Fruit fly (Drosophila melanogaster) whole organism, prepupa: ENCODE data around the gene CG43925.

Source experiments
- Blimp-1 ChIP-seq: fragments of 200-800 bp; sonication (Bioruptor generic); optimal IDR thresholded peaks from 3 replicates; lab custom pipeline; 2017; ENCODE audit warnings: missing biosample characterization, missing genetic modification characterization, mild to moderate bottlenecking, moderate library complexity, missing genetic modification reagents
- CG10631 ChIP-seq: fragments of 200-800 bp; sonication (Bioruptor generic); optimal IDR thresholded peaks from 2 replicates; lab custom pipeline; 2016; ENCODE audit warnings: missing biosample characterization, missing genetic modification characterization
- CG10669 ChIP-seq: fragments of 200-800 bp; sonication (Bioruptor generic); optimal IDR thresholded peaks from 3 replicates; lab custom pipeline; 2018; ENCODE audit warnings: missing biosample characterization, mild to moderate bottlenecking, missing genetic modification characterization, moderate library complexity
- CG11294 ChIP-seq: fragments of 200-800 bp; sonication (Bioruptor generic); IDR thresholded peaks from 2 replicates; pipeline ENCODE4 v1.3.6; 2022; ENCODE audit warnings: missing biosample characterization, missing genetic modification characterization
- CG11762 ChIP-seq: fragments of 200-800 bp; sonication (Bioruptor generic); optimal IDR thresholded peaks from 3 replicates; lab custom pipeline; 2016; ENCODE audit warnings: missing biosample characterization, missing genetic modification characterization; ENCODE audit not compliant: insufficient read depth
- CG11902 ChIP-seq: fragments of 200-800 bp; sonication (Bioruptor generic); optimal IDR thresholded peaks from 3 replicates; lab custom pipeline; 2016; ENCODE audit warnings: missing biosample characterization, missing genetic modification characterization
- CG15336 ChIP-seq: fragments of 200-800 bp; sonication (Bioruptor generic); IDR thresholded peaks from 2 replicates; pipeline ENCODE4 v1.3.6; 2022; ENCODE audit warnings: missing biosample characterization, missing genetic modification characterization
- CG1621 ChIP-seq: fragments of 200-800 bp; sonication (Bioruptor generic); optimal IDR thresholded peaks from 3 replicates; lab custom pipeline; 2018; ENCODE audit warnings: missing biosample characterization, mild to moderate bottlenecking, missing genetic modification characterization
- CG16779 ChIP-seq: fragments of 200-800 bp; sonication (Bioruptor generic); optimal IDR thresholded peaks from 3 replicates; lab custom pipeline; 2017; ENCODE audit warnings: missing biosample characterization, mild to moderate bottlenecking, missing genetic modification characterization
- CG3032 ChIP-seq: fragments of 200-800 bp; optimal IDR thresholded peaks from 2 replicates; lab custom pipeline; 2019; ENCODE audit warnings: missing biosample characterization, mild to moderate bottlenecking, missing genetic modification characterization, moderate library complexity
- CG31627 ChIP-seq: fragments of 200-800 bp; sonication (Bioruptor generic); optimal IDR thresholded peaks from 3 replicates; lab custom pipeline; 2016; ENCODE audit warnings: missing biosample characterization, missing genetic modification characterization
- CG32006 ChIP-seq: fragments of 200-800 bp; sonication (Bioruptor generic); optimal IDR thresholded peaks from 3 replicates; lab custom pipeline; 2017; ENCODE audit warnings: missing biosample characterization, mild to moderate bottlenecking, missing genetic modification characterization
- CG34406 ChIP-seq: fragments of 200-800 bp; sonication (Bioruptor generic); optimal IDR thresholded peaks from 3 replicates; lab custom pipeline; 2016; ENCODE audit warnings: missing biosample characterization, missing genetic modification characterization
- CG3919 ChIP-seq: fragments of 200-800 bp; sonication (Bioruptor generic); optimal IDR thresholded peaks from 3 replicates; lab custom pipeline; 2016; ENCODE audit warnings: missing biosample characterization, missing genetic modification characterization
- CG4318 ChIP-seq: fragments of 200-800 bp; sonication (Bioruptor generic); optimal IDR thresholded peaks from 3 replicates; lab custom pipeline; 2017; ENCODE audit warnings: missing biosample characterization, mild to moderate bottlenecking, missing genetic modification characterization
- CG6163 ChIP-seq: fragments of 200-800 bp; sonication (Bioruptor generic); IDR thresholded peaks from 3 replicates; pipeline ENCODE4 v1.3.6; 2022; ENCODE audit warnings: missing biosample characterization, missing genetic modification characterization
- CG6276 ChIP-seq: fragments of 200-800 bp; sonication (Bioruptor generic); optimal IDR thresholded peaks from 2 replicates; lab custom pipeline; 2017; ENCODE audit warnings: missing biosample characterization, mild to moderate bottlenecking, missing genetic modification characterization
- CG6792 ChIP-seq: fragments of 200-800 bp; sonication (Bioruptor generic); optimal IDR thresholded peaks from 3 replicates; lab custom pipeline; 2016; ENCODE audit warnings: missing biosample characterization, missing genetic modification characterization
- CG6808 ChIP-seq: fragments of 200-800 bp; sonication (Bioruptor generic); optimal IDR thresholded peaks from 3 replicates; lab custom pipeline; 2017; ENCODE audit warnings: missing biosample characterization, missing genetic modification characterization, mild to moderate bottlenecking, moderate library complexity, missing genetic modification reagents
- CG7368 ChIP-seq: fragments of 200-800 bp; sonication (Bioruptor generic); optimal IDR thresholded peaks from 3 replicates; lab custom pipeline; 2016; ENCODE audit warnings: missing biosample characterization, missing genetic modification characterization
- CG8119 ChIP-seq: fragments of 200-800 bp; sonication (Bioruptor generic); IDR thresholded peaks from 3 replicates; pipeline ENCODE4 v1.3.6; 2022; ENCODE audit warnings: missing biosample characterization, missing genetic modification characterization
- CG8319 ChIP-seq: fragments of 200-800 bp; sonication (Bioruptor generic); optimal IDR thresholded peaks from 3 replicates; lab custom pipeline; 2016; ENCODE audit warnings: missing biosample characterization, missing genetic modification characterization
- CG8632 ChIP-seq: fragments of 200-800 bp; sonication (Bioruptor generic); optimal IDR thresholded peaks from 3 replicates; lab custom pipeline; 2016; ENCODE audit warnings: missing biosample characterization, missing genetic modification characterization
- Eip75B ChIP-seq: fragments of 200-800 bp; sonication (Bioruptor generic); optimal IDR thresholded peaks from 3 replicates; lab custom pipeline; 2016; ENCODE audit warnings: missing biosample characterization, missing genetic modification characterization
- Eip78C ChIP-seq: fragments of 200-800 bp; sonication (Bioruptor generic); peaks from one replicate; lab custom pipeline; 2016; ENCODE audit warnings: missing biosample characterization, missing genetic modification characterization
- Eip93F ChIP-seq: fragments of 200-800 bp; sonication (Bioruptor generic); optimal IDR thresholded peaks from 2 replicates; lab custom pipeline; 2016; ENCODE audit warnings: missing biosample characterization, mild to moderate bottlenecking, missing genetic modification characterization
- Gug ChIP-seq: fragments of 200-800 bp; sonication (Bioruptor generic); IDR thresholded peaks from 2 replicates; pipeline ENCODE4 v1.3.6; 2022; ENCODE audit warnings: missing biosample characterization, missing genetic modification characterization
- Hr38 ChIP-seq: sonication (Bioruptor generic); optimal IDR thresholded peaks from 2 replicates; lab custom pipeline; 2016; ENCODE audit warnings: missing biosample characterization, missing genetic modification characterization
- Hr39 ChIP-seq: fragments of 200-800 bp; sonication (Bioruptor generic); optimal IDR thresholded peaks from 2 replicates; lab custom pipeline; 2016; ENCODE audit warnings: missing biosample characterization, missing genetic modification characterization
- Hr4 ChIP-seq: fragments of 200-800 bp; sonication (Bioruptor generic); optimal IDR thresholded peaks from 3 replicates; lab custom pipeline; 2016; ENCODE audit warnings: missing biosample characterization, missing genetic modification characterization
- Lpt ChIP-seq: fragments of 200-800 bp; sonication (Bioruptor generic); optimal IDR thresholded peaks from 3 replicates; lab custom pipeline; 2016; ENCODE audit warnings: missing biosample characterization, missing genetic modification characterization
- Met ChIP-seq: fragments of 200-800 bp; sonication (Bioruptor generic); optimal IDR thresholded peaks from 3 replicates; lab custom pipeline; 2016; ENCODE audit warnings: missing biosample characterization, missing genetic modification characterization
- OdsH ChIP-seq: fragments of 200-800 bp; sonication (Bioruptor generic); optimal IDR thresholded peaks from 3 replicates; lab custom pipeline; 2016; ENCODE audit warnings: missing biosample characterization, missing genetic modification characterization
- Smox ChIP-seq: fragments of 200-800 bp; sonication (Bioruptor generic); optimal IDR thresholded peaks from 3 replicates; lab custom pipeline; 2016; ENCODE audit warnings: missing biosample characterization, missing genetic modification characterization
- Sox102F ChIP-seq: fragments of 200-800 bp; sonication (Bioruptor generic); optimal IDR thresholded peaks from 2 replicates; lab custom pipeline; 2016; ENCODE audit warnings: missing biosample characterization, mild to moderate bottlenecking, missing genetic modification characterization
- Sox14 ChIP-seq: fragments of 200-800 bp; sonication (Bioruptor generic); optimal IDR thresholded peaks from 3 replicates; lab custom pipeline; 2016; ENCODE audit warnings: missing biosample characterization, missing genetic modification characterization
- achi ChIP-seq: fragments of 200-800 bp; sonication (Bioruptor generic); optimal IDR thresholded peaks from 3 replicates; lab custom pipeline; 2016; ENCODE audit warnings: missing biosample characterization, missing genetic modification characterization
- cyc ChIP-seq: fragments of 200-800 bp; sonication (Bioruptor generic); optimal IDR thresholded peaks from 3 replicates; lab custom pipeline; 2016; ENCODE audit warnings: missing biosample characterization, missing genetic modification characterization
- dsx ChIP-seq: fragments of 200-800 bp; optimal IDR thresholded peaks from 3 replicates; lab custom pipeline; 2019; ENCODE audit warnings: missing biosample characterization, mild to moderate bottlenecking, missing genetic modification characterization, moderate library complexity; ENCODE audit not compliant: poor library complexity, severe bottlenecking
- eg ChIP-seq: fragments of 200-800 bp; sonication (Bioruptor generic); IDR thresholded peaks from 3 replicates; pipeline ENCODE4 v1.3.6; 2022; ENCODE audit warnings: missing biosample characterization, missing genetic modification characterization
- fd59A ChIP-seq: fragments of 200-800 bp; sonication (Bioruptor generic); optimal IDR thresholded peaks from 2 replicates; lab custom pipeline; 2017; ENCODE audit warnings: missing biosample characterization, mild to moderate bottlenecking, missing genetic modification characterization, missing genetic modification reagents
- fd85E ChIP-seq: fragments of 200-800 bp; sonication (Bioruptor generic); optimal IDR thresholded peaks from 3 replicates; lab custom pipeline; 2016; ENCODE audit warnings: missing biosample characterization, missing genetic modification characterization
- lz ChIP-seq: fragments of 200-800 bp; sonication (Bioruptor generic); optimal IDR thresholded peaks from 3 replicates; lab custom pipeline; 2016; ENCODE audit warnings: missing biosample characterization, missing genetic modification characterization
- net ChIP-seq: fragments of 200-800 bp; sonication (Bioruptor generic); optimal IDR thresholded peaks from 3 replicates; lab custom pipeline; 2016; ENCODE audit warnings: missing biosample characterization, missing genetic modification characterization
- pdm3 ChIP-seq: fragments of 200-800 bp; sonication (Bioruptor generic); optimal IDR thresholded peaks from 3 replicates; lab custom pipeline; 2016; ENCODE audit warnings: missing biosample characterization, missing genetic modification characterization
- salr ChIP-seq, 2 experiments: fragments of 200-800 bp; sonication (Bioruptor generic); optimal IDR thresholded peaks; 3 replicates each; lab custom pipeline; 2016 to 2018; ENCODE audit warnings: missing biosample characterization in 2 of 2, missing genetic modification characterization in 2 of 2, mild to moderate bottlenecking in 1 of 2
- ss ChIP-seq, 2 experiments: fragments of 200-800 bp; sonication (Bioruptor generic); optimal IDR thresholded peaks; 2 replicates in 1 of 2; 3 replicates in 1 of 2; lab custom pipeline; 2017 to 2018; ENCODE audit warnings: mild to moderate bottlenecking in 2 of 2, missing biosample characterization in 2 of 2, missing genetic modification characterization in 2 of 2, moderate library complexity in 1 of 2
- svp ChIP-seq: fragments of 200-800 bp; sonication (Bioruptor generic); peaks from one replicate; lab custom pipeline; 2016; ENCODE audit warnings: missing biosample characterization, missing genetic modification characterization
- vri ChIP-seq: fragments of 200-800 bp; sonication (Bioruptor generic); optimal IDR thresholded peaks from 3 replicates; lab custom pipeline; 2016; ENCODE audit warnings: missing biosample characterization, mild to moderate bottlenecking, missing genetic modification characterization

CG43925 gene

dm6 chr2L:13205256-13205655, 29.0 kb downstream of the CG43925 start (continued):
- no peak for TF ChIP-seq fd59A (GFP tag; lab: Kevin White, UChicago)
- TF ChIP-seq CG11294 (GFP tag; lab: Robert Waterston, UW), result no peak
- peak; percentile 22 for TF ChIP-seq Met
- TF ChIP-seq net, result no peak
- no peak for TF ChIP-seq Hr39 (GFP tag; lab: Kevin White, UChicago)
- TF ChIP-seq OdsH (GFP tag; lab: Kevin White, UChicago), result no peak
- no peak for TF ChIP-seq achi (GFP tag; lab: Kevin White, UChicago)
- peak; percentile 67 for TF ChIP-seq Eip78C (GFP tag; lab: Kevin White, UChicago)
- no peak for TF ChIP-seq CG10631 (GFP tag; lab: Kevin White, UChicago)
- TF ChIP-seq fd85E (GFP tag; lab: Kevin White, UChicago), result no peak
- 0 out of 2 replicates have a peak, but pooled peaks have one; percentile 21 for TF ChIP-seq CG15336 (GFP tag; lab: Robert Waterston, UW)
- no peak for TF ChIP-seq CG11902 (GFP tag; lab: Kevin White, UChicago)
- TF ChIP-seq pdm3 (GFP tag; lab: Kevin White, UChicago), result no peak
- no peak for TF ChIP-seq CG6808 (GFP tag; lab: Kevin White, UChicago)
- TF ChIP-seq CG7368 (GFP tag; lab: Kevin White, UChicago), result no peak
- TF ChIP-seq CG8319, result no peak
- no peak for TF ChIP-seq Lpt
- TF ChIP-seq CG4318, result no peak
- TF ChIP-seq Eip93F (GFP tag; lab: Kevin White, UChicago), result no peak
- peak; percentile 10 for TF ChIP-seq Sox14
- TF ChIP-seq lz (GFP tag; lab: Kevin White, UChicago), result no peak
- TF ChIP-seq ss (GFP tag; optimal IDR thresholded peaks at IDR 0.05; lab: Kevin White, UChicago), result peak; percentile 35 to 62
- peak; percentile 45 for TF ChIP-seq Eip75B (GFP tag; lab: Kevin White, UChicago)
- TF ChIP-seq Hr4, result no peak
- TF ChIP-seq CG11762 (GFP tag; lab: Kevin White, UChicago), result no peak
- peak; percentile 8 for TF ChIP-seq CG1621
- TF ChIP-seq CG6163 (GFP tag; lab: Robert Waterston, UW), result peak; percentile 53; the same call in 2 of the 3 replicates
- no peak for TF ChIP-seq CG6276 (GFP tag; lab: Kevin White, UChicago)
- no peak for TF ChIP-seq Hr38
- no peak for TF ChIP-seq CG8119 (GFP tag; lab: Robert Waterston, UW)

dm6 chr2L:13206077-13206668, 29.9 kb downstream of the CG43925 start:
- TF ChIP-seq salr (GFP tag; optimal IDR thresholded peaks at IDR 0.05; lab: Kevin White, UChicago), result no peak
- peak; percentile 77 for TF ChIP-seq Eip78C (GFP tag; lab: Kevin White, UChicago)
- no peak for TF ChIP-seq Hr39 (GFP tag; lab: Kevin White, UChicago)
- no peak for TF ChIP-seq fd85E (GFP tag; lab: Kevin White, UChicago)
- TF ChIP-seq CG3919 (GFP tag; lab: Kevin White, UChicago), result peak; percentile 23
- no peak for TF ChIP-seq CG34406 (GFP tag; lab: Kevin White, UChicago)
- TF ChIP-seq Smox (GFP tag; lab: Kevin White, UChicago), result no peak
- no peak for TF ChIP-seq Sox102F (GFP tag; lab: Kevin White, UChicago)
- TF ChIP-seq CG32006 (GFP tag; lab: Kevin White, UChicago), result no peak
- TF ChIP-seq Gug, result no peak
- TF ChIP-seq CG11902 (GFP tag; lab: Kevin White, UChicago), result no peak
- no peak for TF ChIP-seq dsx (GFP tag; lab: Kevin White, UChicago)
- TF ChIP-seq cyc (GFP tag; lab: Kevin White, UChicago), result no peak
- TF ChIP-seq CG11762 (GFP tag; lab: Kevin White, UChicago), result no peak
- no peak for TF ChIP-seq CG8632 (GFP tag; lab: Kevin White, UChicago)
- no peak for TF ChIP-seq achi (GFP tag; lab: Kevin White, UChicago)
- no peak for TF ChIP-seq CG11294 (GFP tag; lab: Robert Waterston, UW)
- TF ChIP-seq eg (GFP tag; lab: Robert Waterston, UW), result peak; percentile 61; the same call in 2 of the 3 replicates
- TF ChIP-seq CG8319, result no peak
- TF ChIP-seq svp (GFP tag; lab: Kevin White, UChicago), result peak; percentile 89
- TF ChIP-seq CG31627, result no peak
- TF ChIP-seq CG10669 (GFP tag; lab: Kevin White, UChicago), result no peak
- no peak for TF ChIP-seq Hr38
- no peak for TF ChIP-seq CG3032 (tag; lab: Kevin White, UChicago)
- no peak for TF ChIP-seq lz (GFP tag; lab: Kevin White, UChicago)
- TF ChIP-seq Eip75B (GFP tag; lab: Kevin White, UChicago), result peak; percentile 31
- TF ChIP-seq Blimp-1 (GFP tag; lab: Kevin White, UChicago), result no peak
- TF ChIP-seq CG4318, result no peak
- TF ChIP-seq CG16779 (tag; lab: Kevin White, UChicago), result peak; percentile 52
- no peak for TF ChIP-seq Sox14
- TF ChIP-seq vri (GFP tag; lab: Kevin White, UChicago), result peak; percentile 55
- TF ChIP-seq CG6792, result no peak
